Worm (Caenorhabditis elegans): Measurements from ENCODE around the gene ZK666.12.
"Not testable (repeated sequence)": the region's sequence is repeated elsewhere in the genome, so short reads cannot be mapped to it uniquely, and the experiment has no call there.

Gene ZK666.12

ce11 chrII:10490329-10490728 is 5.7 kb upstream of the ZK666.12 start, which contains the start of gene clec-61:
Gene clec-61, minus strand, starts transcription at chrII:10490537.
- no peak for TF ChIP-seq aly-1 (tag; optimal IDR thresholded peaks at IDR 0.05)

ce11 chrII:10493034-10493433 is 3.0 kb upstream of the ZK666.12 start, which contains the start of gene ZK666.8:
Gene ZK666.8, minus strand, starts transcription at chrII:10493134.
- TF ChIP-seq pes-1 (GFP tag; IDR thresholded peaks at IDR 0.05); F13C5.2 (tag; optimal IDR thresholded peaks at IDR 0.05); tra-4 (tag; optimal IDR thresholded peaks at IDR 0.05): not testable (repeated sequence)

- TF ChIP-seq ama-1 (optimal IDR thresholded peaks at IDR 0.05), result no peak
- TF ChIP-seq scrt-1 (GFP tag; IDR thresholded peaks at IDR 0.05), result no peak
- no peak for TF ChIP-seq hmg-4 (GFP tag; optimal IDR thresholded peaks at IDR 0.05)
- TF ChIP-seq ceh-36 (tag; optimal IDR thresholded peaks at IDR 0.05), result no peak
- no peak for TF ChIP-seq F13C5.2 (tag; optimal IDR thresholded peaks at IDR 0.05)
- TF ChIP-seq tbx-11 (GFP tag; IDR thresholded peaks at IDR 0.05), result no peak
- TF ChIP-seq hmbx-1 (tag; optimal IDR thresholded peaks at IDR 0.05), result no peak
- TF ChIP-seq flt-1 (GFP tag; IDR thresholded peaks at IDR 0.05), result no peak
Observed at ce11 chrII:10494467-10494866, 1.5 kb upstream of the ZK666.12 start, which contains the start of gene ZK666.14. Gene ZK666.14, plus strand, starts transcription at chrII:10494767.

ce11 chrII:10500674-10501073 is 4.7 kb downstream of the ZK666.12 start:
- TF ChIP-seq sea-1 (GFP tag; conservative IDR thresholded peaks at IDR 0.05) (no peak), B0310.2 (tag; optimal IDR thresholded peaks at IDR 0.05) (no peak), pes-1 (GFP tag; IDR thresholded peaks at IDR 0.05) (no peak), tbx-11 (GFP tag; IDR thresholded peaks at IDR 0.05) (no peak), flt-1 (GFP tag; IDR thresholded peaks at IDR 0.05) (no peak), ceh-36 (tag; optimal IDR thresholded peaks at IDR 0.05) (no peak), hmbx-1 (tag; optimal IDR thresholded peaks at IDR 0.05) (no peak), ama-1 (optimal IDR thresholded peaks at IDR 0.05) (no peak), scrt-1 (GFP tag; IDR thresholded peaks at IDR 0.05) (no peak), F13C5.2 (tag; optimal IDR thresholded peaks at IDR 0.05) (no peak), aly-1 (tag; optimal IDR thresholded peaks at IDR 0.05) (no peak), tbx-37 (GFP tag; conservative IDR thresholded peaks at IDR 0.05) (no peak), hnd-1 (tag; optimal IDR thresholded peaks at IDR 0.05) (no peak)

- TF ChIP-seq sea-1 (GFP tag; conservative IDR thresholded peaks at IDR 0.05) (no peak), tra-4 (tag; optimal IDR thresholded peaks at IDR 0.05) (no peak), ceh-36 (tag; optimal IDR thresholded peaks at IDR 0.05) (no peak), F13C5.2 (tag; optimal IDR thresholded peaks at IDR 0.05) (peak; percentile 28), B0310.2 (tag; optimal IDR thresholded peaks at IDR 0.05) (no peak), flt-1 (GFP tag; IDR thresholded peaks at IDR 0.05) (no peak), hmg-4 (GFP tag; optimal IDR thresholded peaks at IDR 0.05) (peak; percentile 34)
Observed at ce11 chrII:10501578-10501977, 5.6 kb downstream of the ZK666.12 start.

ce11 chrII:10502491-10503063 is 6.6 kb downstream of the ZK666.12 start, which contains the start of gene myrf-1:
Gene myrf-1, minus strand, starts transcription at chrII:10502541.
- no peak for TF ChIP-seq ama-1 (optimal IDR thresholded peaks at IDR 0.05)
- TF ChIP-seq aly-1 (tag; optimal IDR thresholded peaks at IDR 0.05), result no peak
- TF ChIP-seq hnd-1 (tag; optimal IDR thresholded peaks at IDR 0.05), result no peak
- TF ChIP-seq F13C5.2 (tag; optimal IDR thresholded peaks at IDR 0.05), result peak; percentile 69
- no peak for TF ChIP-seq ets-7 (tag; optimal IDR thresholded peaks at IDR 0.05)
- TF ChIP-seq B0310.2 (tag; optimal IDR thresholded peaks at IDR 0.05), result no peak
- TF ChIP-seq tbx-11 (GFP tag; IDR thresholded peaks at IDR 0.05), result no peak
- TF ChIP-seq pes-1 (GFP tag; IDR thresholded peaks at IDR 0.05), result no peak
- TF ChIP-seq ceh-36 (tag; optimal IDR thresholded peaks at IDR 0.05), result peak; percentile 18
- TF ChIP-seq scrt-1 (GFP tag; IDR thresholded peaks at IDR 0.05), result 0 out of 2 replicates have a peak, but pooled peaks have one; percentile 45
- no peak for TF ChIP-seq tbx-37 (GFP tag; conservative IDR thresholded peaks at IDR 0.05)
- peak; percentile 86 for TF ChIP-seq hmg-4 (GFP tag; optimal IDR thresholded peaks at IDR 0.05)
- peak; percentile 55; the same call in 1 of the 2 replicates for TF ChIP-seq flt-1 (GFP tag; IDR thresholded peaks at IDR 0.05)

ce11 chrII:10504729-10505128 is 8.7 kb downstream of the ZK666.12 start:
- TF ChIP-seq sea-1 (GFP tag; conservative IDR thresholded peaks at IDR 0.05) (no peak), hmbx-1 (tag; optimal IDR thresholded peaks at IDR 0.05) (no peak), hmg-4 (GFP tag; optimal IDR thresholded peaks at IDR 0.05) (peak; percentile 72), ceh-13 (GFP tag; optimal IDR thresholded peaks at IDR 0.05) (no peak)

ce11 chrII:10505949-10506348 is 9.9 kb downstream of the ZK666.12 start:
- no peak for TF ChIP-seq tra-4 (tag; optimal IDR thresholded peaks at IDR 0.05)
- TF ChIP-seq hmg-4 (GFP tag; optimal IDR thresholded peaks at IDR 0.05), result peak; percentile 18

ce11 chrII:10507906-10508305 is 11.9 kb downstream of the ZK666.12 start:
- TF ChIP-seq ceh-36 (tag; optimal IDR thresholded peaks at IDR 0.05) (no peak), hmbx-1 (tag; optimal IDR thresholded peaks at IDR 0.05) (no peak), ama-1 (optimal IDR thresholded peaks at IDR 0.05) (no peak)
